Worm (Caenorhabditis elegans) whole organism, early embryonic: ENCODE data around the gene nhr-32.
A peak's percentile ranks its signal among the peaks of the same experiment; 100 is the strongest.

Experiments
- B0310.2 ChIP-seq: sonication (generic microtip); optimal IDR thresholded peaks from 2 replicates; lab custom pipeline; 2016; ENCODE audit warnings: mild to moderate bottlenecking, missing genetic modification characterization, missing compliant biosample characterization
- F13C5.2 ChIP-seq: sonication (generic microtip); optimal IDR thresholded peaks from 2 replicates; lab custom pipeline; 2017; ENCODE audit warnings: mild to moderate bottlenecking, missing genetic modification characterization, inconsistent platforms, missing compliant biosample characterization
- aly-1 ChIP-seq: sonication (generic microtip); optimal IDR thresholded peaks from 2 replicates; lab custom pipeline; 2016; ENCODE audit warnings: missing genetic modification characterization, missing compliant biosample characterization
- ama-1 ChIP-seq: fragments of 150-350 bp; optimal IDR thresholded peaks from 2 replicates; lab custom pipeline; 2014
- ceh-13 ChIP-seq: fragments of 200-800 bp; sonication (Bioruptor generic); optimal IDR thresholded peaks from 2 replicates; lab custom pipeline; 2018; ENCODE audit warnings: mild to moderate bottlenecking, missing genetic modification characterization, missing compliant biosample characterization
- ceh-36 ChIP-seq: sonication (generic microtip); optimal IDR thresholded peaks from 2 replicates; lab custom pipeline; 2016; ENCODE audit warnings: missing genetic modification characterization, inconsistent platforms, missing compliant biosample characterization
- ets-7 ChIP-seq: sonication (generic microtip); optimal IDR thresholded peaks from 2 replicates; lab custom pipeline; 2016; ENCODE audit warnings: missing genotype, missing genetic modification characterization, missing compliant biosample characterization
- flt-1 ChIP-seq: fragments of 200-800 bp; sonication (Bioruptor generic); IDR thresholded peaks from 2 replicates; pipeline ENCODE4 v1.3.6; 2022; ENCODE audit warnings: missing genetic modification characterization, missing compliant biosample characterization
- hmbx-1 ChIP-seq: sonication (generic microtip); optimal IDR thresholded peaks from 2 replicates; lab custom pipeline; 2016; ENCODE audit warnings: mild to moderate bottlenecking, missing genetic modification characterization, missing compliant biosample characterization
- hmg-4 ChIP-seq: fragments of 200-800 bp; sonication (Bioruptor generic); optimal IDR thresholded peaks from 2 replicates; lab custom pipeline; 2018; ENCODE audit warnings: mild to moderate bottlenecking, missing genetic modification characterization, missing compliant biosample characterization
- hnd-1 ChIP-seq: sonication (generic microtip); optimal IDR thresholded peaks from 2 replicates; lab custom pipeline; 2016; ENCODE audit warnings: missing genetic modification characterization, missing compliant biosample characterization
- pes-1 ChIP-seq: fragments of 200-800 bp; sonication (Bioruptor generic); IDR thresholded peaks from 2 replicates; pipeline ENCODE4 v1.3.6; 2022; ENCODE audit warnings: missing genetic modification reagents, missing genetic modification characterization, missing compliant biosample characterization
- scrt-1 ChIP-seq: fragments of 200-800 bp; sonication (Bioruptor generic); IDR thresholded peaks from 2 replicates; pipeline ENCODE4 v1.3.6; 2022; ENCODE audit warnings: missing genetic modification characterization, missing compliant biosample characterization
- sea-1 ChIP-seq: fragments of 200-800 bp; sonication (Bioruptor generic); conservative IDR thresholded peaks from 2 replicates; pipeline ENCODE4 v1.3.6; 2022; ENCODE audit warnings: missing genetic modification characterization, missing compliant biosample characterization
- tbx-11 ChIP-seq: fragments of 200-800 bp; sonication (Bioruptor generic); IDR thresholded peaks from 2 replicates; pipeline ENCODE4 v1.3.6; 2022; ENCODE audit warnings: missing genetic modification characterization, missing compliant biosample characterization
- tbx-37 ChIP-seq: fragments of 200-800 bp; sonication (Bioruptor generic); conservative IDR thresholded peaks from 2 replicates; pipeline ENCODE4 v1.3.6; 2022; ENCODE audit warnings: missing genetic modification reagents, missing genetic modification characterization, missing compliant biosample characterization
- tra-4 ChIP-seq: sonication (generic microtip); optimal IDR thresholded peaks from 2 replicates; lab custom pipeline; 2017; ENCODE audit warnings: missing genetic modification characterization, missing compliant biosample characterization

nhr-32 gene

DNA sequence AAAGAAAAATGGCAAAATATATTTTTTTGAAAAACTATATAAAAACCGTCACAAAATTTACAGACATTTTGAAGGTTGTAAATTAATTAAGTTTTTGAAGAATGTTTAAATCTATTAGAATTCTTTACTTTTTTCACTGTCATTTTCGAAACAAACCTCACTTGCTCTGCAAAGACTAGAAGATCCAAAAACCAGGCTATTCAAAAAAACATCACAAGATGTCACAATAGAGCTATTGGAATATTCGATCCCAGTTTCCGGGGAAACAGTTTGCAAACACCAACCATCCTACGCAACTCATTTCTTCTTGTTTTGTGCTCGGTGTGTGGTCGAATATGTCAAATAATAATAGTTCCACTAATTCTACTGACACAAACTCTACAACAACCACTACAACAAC is 35.0 kb upstream of the nhr-32 start, which contains the start of gene R12H7.4:
Gene R12H7.4 (plus strand): TSS at position 301 of the 400 bp plus-strand sequence.
- TF ChIP-seq aly-1 (no peak), ceh-36 (no peak), ceh-13 (no peak), hmg-4 (GFP tag; lab: Kevin White, UChicago) (no peak), tbx-37 (GFP tag; lab: Robert Waterston, UW) (no peak), F13C5.2 (no peak), ets-7 (tag; lab: Kevin White, UChicago) (no peak), B0310.2 (tag; lab: Kevin White, UChicago) (no peak)

DNA sequence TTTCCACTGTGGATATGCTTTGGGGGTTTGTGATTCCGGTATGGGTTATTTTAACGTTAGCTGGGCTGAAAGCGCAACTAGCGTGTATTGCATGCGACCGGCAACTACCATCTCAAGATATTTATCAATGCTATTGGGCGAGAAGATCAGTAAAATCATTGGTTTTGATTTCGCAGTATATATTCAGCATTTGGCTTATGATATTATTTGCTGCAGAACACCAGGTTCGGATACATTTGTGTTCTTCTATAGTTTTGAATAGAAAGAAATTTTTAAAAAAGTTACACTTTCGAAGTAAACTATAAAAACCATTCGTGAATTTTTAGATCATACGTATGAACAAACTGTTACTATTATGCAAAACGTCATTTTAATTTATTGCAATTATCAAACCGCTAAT is 33.8 kb upstream of the nhr-32 start:
- TF ChIP-seq scrt-1 (GFP tag; lab: Robert Waterston, UW) (no peak), flt-1 (GFP tag; lab: Robert Waterston, UW) (no peak), pes-1 (no peak), B0310.2 (tag; lab: Kevin White, UChicago) (no peak), hmbx-1 (no peak), tra-4 (no peak), ama-1 (lab: Kevin White, UChicago) (no peak), aly-1 (no peak), hnd-1 (no peak), F13C5.2 (no peak), tbx-11 (GFP tag; lab: Robert Waterston, UW) (no peak), sea-1 (no peak), ceh-13 (no peak), tbx-37 (GFP tag; lab: Robert Waterston, UW) (no peak), ceh-36 (no peak), ets-7 (tag; lab: Kevin White, UChicago) (no peak)

DNA sequence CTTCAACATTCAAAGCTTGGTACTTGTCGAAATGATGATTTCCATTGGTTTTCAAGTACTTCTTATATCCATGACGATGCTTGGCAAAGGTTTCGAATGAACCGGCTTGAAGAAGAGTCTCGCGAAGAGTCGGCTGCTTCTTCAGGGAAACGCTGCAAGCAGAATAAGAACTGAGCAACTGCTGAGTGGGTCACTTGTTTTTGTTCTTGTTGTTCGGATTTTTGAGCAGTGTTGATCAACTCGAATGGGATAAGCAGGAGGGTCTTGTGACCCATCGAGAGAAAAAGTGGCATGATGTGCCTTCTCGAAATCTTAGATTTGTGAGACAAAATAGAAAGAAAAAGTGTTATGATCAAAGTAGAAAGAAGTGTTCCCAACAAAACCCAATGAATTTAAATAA is 31.2 kb upstream of the nhr-32 start:
- TF ChIP-seq tbx-11 (GFP tag; lab: Robert Waterston, UW) (no peak), hnd-1 (no peak), scrt-1 (GFP tag; lab: Robert Waterston, UW) (no peak), ama-1 (lab: Kevin White, UChicago) (no peak), sea-1 (no peak), tra-4 (no peak), hmg-4 (GFP tag; lab: Kevin White, UChicago) (no peak), flt-1 (GFP tag; lab: Robert Waterston, UW) (no peak), ceh-36 (no peak), B0310.2 (tag; lab: Kevin White, UChicago) (no peak), pes-1 (no peak), ceh-13 (no peak)

DNA sequence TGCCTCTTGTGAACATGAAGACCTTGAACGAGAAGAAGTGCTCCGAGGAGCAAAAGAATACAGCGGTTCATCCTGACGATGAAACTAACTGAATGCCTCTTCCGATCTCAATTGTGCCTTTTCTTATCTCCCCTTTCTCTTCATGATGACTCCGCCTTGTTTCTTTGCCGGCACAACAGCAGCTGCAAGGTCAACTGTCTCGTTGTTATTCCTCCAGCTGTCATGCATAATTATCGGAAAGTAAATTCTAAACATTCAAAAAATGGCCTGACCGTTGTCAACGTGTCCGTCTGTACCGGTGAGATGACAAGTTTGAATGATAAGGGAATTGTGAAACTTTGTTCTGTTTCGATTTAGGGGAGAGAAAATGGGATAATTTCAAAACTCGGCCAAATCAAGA is 30.4 kb upstream of the nhr-32 start, which contains the start of gene asp-4:
Gene asp-4 (minus strand): TSS at position 106 of the 400 bp plus-strand sequence.
- TF ChIP-seq hmbx-1 (no peak), tra-4 (no peak)

DNA sequence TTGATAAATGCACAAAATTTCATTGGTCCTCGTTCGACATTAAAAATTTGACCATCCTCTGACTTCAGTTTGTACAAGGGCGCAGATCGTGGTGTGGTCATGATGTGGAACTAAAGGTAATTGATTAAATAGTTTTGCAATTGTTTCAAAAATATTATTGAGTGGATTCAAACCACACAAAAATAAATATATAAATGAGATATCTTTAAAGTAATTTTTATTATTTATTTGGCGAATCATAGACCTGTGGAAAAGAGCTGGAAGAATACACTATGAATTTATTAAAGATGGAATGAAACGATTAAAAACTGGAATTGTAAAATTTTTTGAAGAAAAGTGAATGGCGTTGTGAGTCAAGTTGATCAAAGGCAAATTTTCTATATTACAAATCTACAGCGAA is 28.3 kb upstream of the nhr-32 start, which contains the start of gene skr-20:
Gene skr-20 (minus strand): TSS at position 101 of the 400 bp plus-strand sequence.
- TF ChIP-seq aly-1, result no peak

DNA sequence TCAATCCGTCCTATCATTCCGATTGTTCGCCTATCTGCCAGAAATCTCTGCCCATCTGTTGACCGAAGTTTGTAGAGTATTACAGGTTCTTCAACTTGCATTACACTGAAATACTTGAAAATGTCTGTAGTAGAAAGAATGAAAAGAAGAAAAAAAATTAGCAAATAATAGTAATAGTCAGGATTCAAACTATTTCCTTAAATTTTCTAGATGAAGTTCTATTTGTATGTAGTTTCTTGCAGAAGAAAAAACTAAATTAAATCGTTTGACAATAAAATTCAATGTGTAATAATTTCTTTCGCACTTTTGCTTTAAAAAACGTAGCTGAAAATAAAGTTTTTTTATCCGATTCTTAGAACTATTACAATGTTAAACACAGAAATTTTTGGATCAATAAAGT is 27.2 kb upstream of the nhr-32 start, which contains the start of gene skr-19:
Gene skr-19 (minus strand): TSS at position 101 of the 400 bp plus-strand sequence.
- TF ChIP-seq hmbx-1 (no peak), F13C5.2 (no peak), ceh-36 (no peak), tbx-37 (GFP tag; lab: Robert Waterston, UW) (no peak)

DNA sequence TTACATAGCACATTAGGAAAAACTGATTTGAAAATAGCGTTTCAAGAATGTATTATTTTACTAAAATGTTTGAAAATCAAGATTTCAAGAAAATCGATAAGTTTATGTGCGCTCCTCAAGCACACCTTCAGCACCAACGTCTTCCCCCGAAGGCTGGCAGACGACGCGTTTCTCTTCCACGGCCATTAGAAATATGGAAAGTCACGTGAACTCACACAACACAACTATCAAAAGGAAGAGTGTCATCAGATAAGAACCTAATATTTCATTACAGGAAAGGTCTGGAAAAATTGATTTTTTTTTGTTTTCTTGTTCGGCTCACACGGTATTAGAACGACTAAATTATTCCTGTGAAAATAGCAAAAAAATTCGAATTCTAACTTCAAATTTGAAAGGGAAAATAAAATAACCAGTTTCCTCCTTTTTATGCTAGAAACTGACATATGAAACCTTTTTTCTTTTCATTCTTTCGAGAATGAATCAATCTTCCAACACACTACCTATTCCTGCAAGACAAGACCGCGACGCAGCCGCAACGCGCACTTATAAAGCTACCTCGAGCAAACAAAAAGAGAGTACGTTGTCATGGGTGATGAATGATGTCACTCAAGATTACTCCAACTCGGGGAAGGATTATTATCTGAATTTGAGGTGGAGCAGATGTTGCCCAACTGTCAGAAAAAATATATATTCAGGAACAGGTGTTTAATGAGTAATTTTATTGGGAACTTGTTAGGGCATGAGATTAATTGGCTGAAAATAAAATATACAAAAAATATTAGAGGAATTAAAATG is 26.5 kb upstream of the nhr-32 start:
- TF ChIP-seq tbx-11 (GFP tag; lab: Robert Waterston, UW), result no peak
- peak; percentile 5 for TF ChIP-seq ceh-36
- no peak for TF ChIP-seq ama-1 (lab: Kevin White, UChicago)
- TF ChIP-seq sea-1, result no peak

DNA sequence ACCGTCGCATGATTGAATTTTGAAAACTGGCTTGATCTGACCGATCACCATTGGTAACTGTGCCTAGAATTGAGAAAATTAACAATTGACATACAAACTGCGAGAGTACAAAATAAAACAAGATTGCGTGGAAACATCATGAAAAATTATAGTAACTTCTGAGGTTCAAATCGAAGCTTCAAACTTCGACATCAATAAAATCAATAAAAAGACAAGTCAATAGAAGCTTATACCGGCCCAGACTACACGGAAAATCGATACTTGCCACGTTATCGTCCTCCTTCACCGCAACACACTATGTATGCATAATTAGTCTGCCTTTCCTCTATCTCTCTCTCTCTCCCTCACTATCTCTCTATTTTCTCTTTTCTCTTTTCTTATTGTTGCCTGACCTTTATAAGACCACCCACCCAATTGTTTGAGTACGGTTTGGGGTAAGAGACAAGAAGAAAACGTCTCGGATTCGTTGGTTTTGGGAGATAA is 25.1 kb upstream of the nhr-32 start, which contains the start of gene skr-21:
Gene skr-21 (minus strand): TSS at position 51 of the 483 bp plus-strand sequence.
- TF ChIP-seq aly-1 (peak; percentile 28), ceh-13 (no peak), tbx-37 (GFP tag; lab: Robert Waterston, UW) (no peak), sea-1 (0 out of 2 replicates have a peak, but pooled peaks have one; percentile 27)

DNA sequence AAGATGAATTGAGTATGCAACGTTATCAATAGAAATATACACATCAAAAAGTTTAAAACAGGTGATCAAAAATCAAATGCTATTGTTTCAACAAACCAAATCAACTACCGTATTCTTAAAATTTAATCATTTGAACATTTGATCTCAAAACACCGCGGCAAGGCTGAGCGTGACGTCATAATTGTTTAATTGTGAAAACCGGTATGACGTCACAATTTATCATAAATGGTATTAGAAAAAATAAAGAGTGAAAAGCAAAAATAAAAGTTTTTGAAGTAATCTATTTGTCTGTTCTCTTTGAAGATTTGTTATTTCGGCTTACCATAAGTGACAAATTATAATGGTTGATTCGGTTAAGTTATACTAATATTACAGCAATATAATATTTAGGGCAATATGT is 24.0 kb upstream of the nhr-32 start:
- TF ChIP-seq pes-1, result no peak
- TF ChIP-seq hnd-1, result no peak
- no peak for TF ChIP-seq tbx-11 (GFP tag; lab: Robert Waterston, UW)
- TF ChIP-seq F13C5.2, result no peak
- TF ChIP-seq hmg-4 (GFP tag; lab: Kevin White, UChicago), result no peak
- no peak for TF ChIP-seq sea-1
- no peak for TF ChIP-seq aly-1
- no peak for TF ChIP-seq scrt-1 (GFP tag; lab: Robert Waterston, UW)
- TF ChIP-seq B0310.2 (tag; lab: Kevin White, UChicago), result no peak
- no peak for TF ChIP-seq tbx-37 (GFP tag; lab: Robert Waterston, UW)
